Worm (Caenorhabditis elegans) whole organism, L2 larva: ENCODE measurements around the gene gei-1.

Experiments used
- F13H6.1 ChIP-seq: sonication (generic microtip); optimal IDR thresholded peaks from 2 replicates; lab custom pipeline; 2016; ENCODE audit warnings: missing genetic modification characterization, missing compliant biosample characterization
- R02D3.7 ChIP-seq: fragments of 150-350 bp; optimal IDR thresholded peaks from 2 replicates; lab custom pipeline; 2014; ENCODE audit warnings: missing biosample characterization, missing genetic modification characterization
- ZK546.5 ChIP-seq: sonication (generic microtip); optimal IDR thresholded peaks from 2 replicates; lab custom pipeline; 2017; ENCODE audit warnings: missing biosample characterization, missing genetic modification characterization
- aly-2 ChIP-seq: fragments of 150-350 bp; optimal IDR thresholded peaks from 2 replicates; lab custom pipeline; 2014; ENCODE audit warnings: missing biosample characterization, missing genetic modification characterization
- ama-1 ChIP-seq: fragments of 150-350 bp; optimal IDR thresholded peaks from 2 replicates; lab custom pipeline; 2018; ENCODE audit warnings: inconsistent platforms
- blmp-1 ChIP-seq: sonication (generic microtip); optimal IDR thresholded peaks from 2 replicates; lab custom pipeline; 2017; ENCODE audit warnings: missing genetic modification characterization, mild to moderate bottlenecking, missing compliant biosample characterization, antibody characterized with exemption, moderate library complexity; ENCODE audit not compliant: insufficient read depth
- ceh-16 ChIP-seq: fragments of 150-350 bp; optimal IDR thresholded peaks from 2 replicates; lab custom pipeline; 2014; ENCODE audit warnings: missing biosample characterization, missing genetic modification characterization
- crh-2 ChIP-seq: sonication (generic microtip); optimal IDR thresholded peaks from 2 replicates; lab custom pipeline; 2017; ENCODE audit warnings: missing biosample characterization, missing genetic modification characterization
- dmd-4 ChIP-seq: sonication (generic microtip); optimal IDR thresholded peaks from 2 replicates; lab custom pipeline; 2017; ENCODE audit warnings: missing biosample characterization, missing genetic modification characterization
- elt-1 ChIP-seq: fragments of 150-350 bp; optimal IDR thresholded peaks from 2 replicates; lab custom pipeline; 2014; ENCODE audit warnings: missing biosample characterization, missing genetic modification characterization
- fos-1 ChIP-seq: fragments of 150-350 bp; optimal IDR thresholded peaks from 2 replicates; lab custom pipeline; 2014; ENCODE audit warnings: missing biosample characterization, missing genetic modification characterization
- lin-11 ChIP-seq: fragments of 150-350 bp; sonication (generic microtip); optimal IDR thresholded peaks from 2 replicates; lab custom pipeline; 2014; ENCODE audit warnings: missing biosample characterization, missing genetic modification characterization, inconsistent platforms, mixed read lengths
- lin-13 ChIP-seq: fragments of 150-350 bp; optimal IDR thresholded peaks from 2 replicates; lab custom pipeline; 2014; ENCODE audit warnings: missing biosample characterization, missing genetic modification reagents, missing genetic modification characterization
- lin-39 ChIP-seq: fragments of 150-350 bp; optimal IDR thresholded peaks from 2 replicates; lab custom pipeline; 2014; ENCODE audit warnings: missing biosample characterization, missing genetic modification reagents, missing genetic modification characterization
- lsy-2 ChIP-seq, 2 experiments: fragments of 150-350 bp in 1 of 2; sonication (generic microtip) in 1 of 2; optimal IDR thresholded peaks; 2 replicates each; lab custom pipeline; 2014 to 2017; ENCODE audit warnings: missing biosample characterization in 2 of 2, missing genetic modification characterization in 2 of 2
- mdl-1 ChIP-seq, 2 experiments: fragments of 150-350 bp in 1 of 2; sonication (generic microtip) in 1 of 2; optimal IDR thresholded peaks; 2 replicates each; lab custom pipeline; 2017; ENCODE audit warnings: missing biosample characterization in 2 of 2, missing genetic modification characterization in 2 of 2
- nhr-10 ChIP-seq: sonication (generic microtip); optimal IDR thresholded peaks from 2 replicates; lab custom pipeline; 2017; ENCODE audit warnings: missing biosample characterization, missing genetic modification characterization
- nhr-11 ChIP-seq: fragments of 150-350 bp; optimal IDR thresholded peaks from 2 replicates; lab custom pipeline; 2014; ENCODE audit warnings: missing biosample characterization, missing genetic modification characterization
- nhr-12 ChIP-seq: fragments of 150-350 bp; optimal IDR thresholded peaks from 2 replicates; lab custom pipeline; 2014; ENCODE audit warnings: missing biosample characterization, missing genetic modification characterization
- nhr-21 ChIP-seq: fragments of 150-350 bp; optimal IDR thresholded peaks from 2 replicates; lab custom pipeline; 2014; ENCODE audit warnings: missing biosample characterization, missing genetic modification characterization
- nhr-23 ChIP-seq: fragments of 150-350 bp; optimal IDR thresholded peaks from 2 replicates; lab custom pipeline; 2014; ENCODE audit warnings: missing biosample characterization, missing genetic modification reagents, missing genetic modification characterization
- nhr-237 ChIP-seq: fragments of 150-350 bp; optimal IDR thresholded peaks from 2 replicates; lab custom pipeline; 2014; ENCODE audit warnings: missing biosample characterization, missing genetic modification characterization
- nhr-6 ChIP-seq: fragments of 150-350 bp; optimal IDR thresholded peaks from 2 replicates; lab custom pipeline; 2014; ENCODE audit warnings: missing biosample characterization, missing genetic modification characterization
- peb-1 ChIP-seq: fragments of 150-350 bp; optimal IDR thresholded peaks from 2 replicates; lab custom pipeline; 2014; ENCODE audit warnings: missing biosample characterization, missing genetic modification characterization
- sem-4 ChIP-seq: fragments of 150-350 bp; optimal IDR thresholded peaks from 2 replicates; lab custom pipeline; 2014; ENCODE audit warnings: missing biosample characterization, missing genetic modification reagents, missing genetic modification characterization
- skn-1 ChIP-seq: sonication (generic microtip); optimal IDR thresholded peaks from 2 replicates; lab custom pipeline; 2017; ENCODE audit warnings: missing biosample characterization, missing genetic modification characterization
- sma-3 ChIP-seq: sonication (generic microtip); optimal IDR thresholded peaks from 2 replicates; lab custom pipeline; 2016; ENCODE audit warnings: missing genetic modification reagents, missing genetic modification characterization, missing compliant biosample characterization
- snpc-4 ChIP-seq: fragments of 150-350 bp; optimal IDR thresholded peaks from 2 replicates; lab custom pipeline; 2014; ENCODE audit warnings: missing biosample characterization, missing genetic modification characterization
- unc-39 ChIP-seq: fragments of 150-350 bp; optimal IDR thresholded peaks from 2 replicates; lab custom pipeline; 2014; ENCODE audit warnings: missing biosample characterization, missing genetic modification characterization
- unc-55 ChIP-seq: fragments of 150-350 bp; sonication (generic microtip); optimal IDR thresholded peaks from 3 replicates; lab custom pipeline; 2014; ENCODE audit warnings: missing biosample characterization, missing genetic modification reagents, missing genetic modification characterization
- unc-62 ChIP-seq: fragments of 150-350 bp; optimal IDR thresholded peaks from 2 replicates; lab custom pipeline; 2014; ENCODE audit warnings: missing biosample characterization, missing genetic modification reagents, missing genetic modification characterization
- ztf-1 ChIP-seq: fragments of 200-800 bp; sonication (Bioruptor generic); conservative IDR thresholded peaks from 2 replicates; pipeline ENCODE4 v1.3.6; 2022; ENCODE audit warnings: missing genetic modification characterization, missing compliant biosample characterization
- ztf-11 ChIP-seq: sonication (generic microtip); optimal IDR thresholded peaks from 2 replicates; lab custom pipeline; 2017; ENCODE audit warnings: missing biosample characterization, missing genetic modification characterization
- ztf-4 ChIP-seq: fragments of 150-350 bp; optimal IDR thresholded peaks from 2 replicates; lab custom pipeline; 2014; ENCODE audit warnings: missing biosample characterization, missing genetic modification characterization

The gei-1 gene

DNA sequence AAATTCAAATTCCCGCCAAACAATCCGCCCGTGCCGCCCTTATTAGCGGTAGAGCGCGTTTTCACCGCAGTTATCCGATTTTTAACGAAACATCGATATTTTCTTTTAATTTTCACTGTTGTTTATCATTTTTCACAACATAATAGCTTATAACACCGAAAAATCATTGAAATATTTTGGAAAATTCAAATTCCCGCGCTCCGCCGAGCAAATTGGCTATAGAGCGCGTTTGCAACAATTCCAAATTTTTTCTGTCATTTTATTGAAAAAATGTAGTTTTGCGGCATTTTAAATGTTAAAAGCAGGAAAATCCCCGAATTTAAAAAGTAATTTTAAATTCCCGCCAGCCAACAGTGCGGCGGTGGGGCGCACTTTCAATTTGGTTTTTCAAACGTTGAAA is 35.0 kb upstream of the gei-1 start:
- TF ChIP-seq unc-39 (tag; lab: Kevin White, UChicago), result no peak
- no peak for TF ChIP-seq mdl-1 (tag; optimal IDR thresholded peaks at IDR 0.05; lab: Kevin White, UChicago)
- TF ChIP-seq lin-13, result no peak
- TF ChIP-seq ztf-1 (GFP tag; lab: Robert Waterston, UW), result no peak
- no peak for TF ChIP-seq sem-4 (tag; lab: Kevin White, UChicago)
- no peak for TF ChIP-seq unc-55 (GFP tag; lab: Kevin White, UChicago)
- no peak for TF ChIP-seq nhr-6 (tag; lab: Kevin White, UChicago)
- TF ChIP-seq F13H6.1 (tag; lab: Kevin White, UChicago), result no peak
- no peak for TF ChIP-seq lin-39 (tag; lab: Kevin White, UChicago)
- no peak for TF ChIP-seq nhr-10 (tag; lab: Kevin White, UChicago)
- TF ChIP-seq aly-2, result no peak
- TF ChIP-seq crh-2 (tag; lab: Kevin White, UChicago), result no peak
- TF ChIP-seq skn-1 (tag; lab: Kevin White, UChicago), result no peak
- no peak for TF ChIP-seq sma-3 (GFP tag; lab: Kevin White, UChicago)
- no peak for TF ChIP-seq ama-1
- TF ChIP-seq ztf-11, result no peak
- TF ChIP-seq ZK546.5 (tag; lab: Kevin White, UChicago), result no peak
- TF ChIP-seq nhr-12 (tag; lab: Kevin White, UChicago), result no peak

DNA sequence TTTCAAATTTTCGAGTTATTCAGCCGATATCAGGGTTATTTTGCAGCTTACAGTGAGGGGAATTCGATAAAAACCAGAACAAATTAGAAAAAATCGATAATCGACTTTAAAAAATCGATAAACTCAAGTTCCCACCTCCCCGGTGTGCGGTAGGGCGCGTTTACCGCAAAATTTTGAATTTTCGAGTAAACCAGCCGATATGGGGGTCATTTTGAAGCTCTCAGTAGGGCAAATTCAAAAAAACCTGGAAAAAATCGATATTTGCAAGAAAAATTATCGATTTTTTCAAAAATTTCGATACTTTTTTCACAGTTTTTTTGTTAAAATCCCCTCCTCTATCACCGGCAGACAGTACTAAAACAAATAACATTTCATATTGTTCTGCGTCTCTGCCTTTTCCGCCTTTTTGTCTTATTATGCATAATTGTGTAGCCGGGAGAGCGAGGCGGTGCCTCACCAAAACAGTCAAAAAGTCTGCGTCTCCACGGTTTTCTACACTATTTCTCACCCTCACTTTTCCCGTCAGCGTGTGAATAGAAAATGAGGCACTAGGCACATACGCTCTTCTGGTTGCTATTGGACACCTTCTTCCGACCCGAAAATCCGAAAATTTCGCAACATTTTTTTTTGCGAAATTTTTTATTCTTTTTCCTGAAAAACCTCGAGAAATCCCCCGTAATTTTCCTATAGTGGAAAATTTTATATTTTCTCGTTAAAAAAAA is 33.6 kb upstream of the gei-1 start, which contains the start of gene ral-1:
Gene ral-1 (plus strand): TSS at position 435 of the 722 bp plus-strand sequence.
- TF ChIP-seq nhr-237 (tag; lab: Kevin White, UChicago) (no peak), snpc-4 (no peak), nhr-12 (tag; lab: Kevin White, UChicago) (no peak), unc-62 (no peak), ztf-11 (no peak), fos-1 (tag; lab: Kevin White, UChicago) (peak; percentile 13)

DNA sequence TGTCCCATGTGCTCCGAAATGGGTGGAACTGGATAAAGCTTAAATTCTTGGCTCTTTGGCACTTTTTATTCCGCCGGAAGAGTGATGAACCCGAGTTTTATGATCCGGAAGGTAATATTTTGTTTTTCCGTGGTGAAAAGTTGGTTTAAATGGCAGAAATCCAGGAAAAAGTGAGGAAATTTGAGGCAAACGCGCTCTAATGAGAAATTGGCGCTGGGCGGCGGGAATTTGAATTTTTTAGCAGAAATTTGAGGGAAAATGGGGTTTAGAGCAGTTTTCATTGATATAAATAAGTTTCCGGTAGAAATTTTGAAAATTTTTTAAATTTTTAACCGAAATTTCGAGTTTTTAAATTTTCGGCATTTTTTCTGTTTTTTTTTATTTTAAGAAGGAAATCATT is 33.1 kb upstream of the gei-1 start:
- TF ChIP-seq ZK546.5 (tag; lab: Kevin White, UChicago) (no peak), lin-11 (tag; lab: Kevin White, UChicago) (no peak), R02D3.7 (no peak), mdl-1 (tag; optimal IDR thresholded peaks at IDR 0.05; lab: Kevin White, UChicago) (no peak), nhr-237 (tag; lab: Kevin White, UChicago) (no peak), F13H6.1 (tag; lab: Kevin White, UChicago) (no peak), nhr-11 (tag; lab: Kevin White, UChicago) (no peak), elt-1 (tag; lab: Kevin White, UChicago) (no peak), ztf-4 (tag; lab: Kevin White, UChicago) (no peak), nhr-21 (tag; lab: Kevin White, UChicago) (no peak), peb-1 (tag; lab: Kevin White, UChicago) (no peak), sma-3 (GFP tag; lab: Kevin White, UChicago) (no peak), blmp-1 (tag; lab: Kevin White, UChicago) (no peak), ceh-16 (tag; lab: Kevin White, UChicago) (no peak)

DNA sequence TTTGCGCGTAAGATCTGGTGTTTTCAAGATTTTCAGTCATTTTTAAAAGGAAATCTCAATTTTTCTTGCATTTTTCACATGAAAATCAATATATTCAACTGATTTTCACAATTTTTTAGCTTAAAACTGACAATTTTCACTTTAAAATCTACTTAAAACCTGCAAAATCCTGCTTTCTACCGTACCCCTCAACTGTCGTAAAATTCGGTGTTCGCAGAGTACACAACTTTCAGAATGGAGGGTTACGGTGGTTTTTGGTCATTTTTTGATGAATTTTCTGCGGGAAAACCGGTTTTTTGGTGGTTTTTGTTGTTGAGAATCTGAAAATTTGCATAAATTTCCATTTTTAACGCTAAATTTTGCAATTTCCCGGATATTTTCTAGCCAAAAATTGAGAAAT is 32.6 kb upstream of the gei-1 start:
- peak in 1 of 2 experiments; percentile 86 for TF ChIP-seq lsy-2 (tag; optimal IDR thresholded peaks at IDR 0.05; lab: Kevin White, UChicago)
- no peak for TF ChIP-seq nhr-23 (tag; lab: Kevin White, UChicago)

DNA sequence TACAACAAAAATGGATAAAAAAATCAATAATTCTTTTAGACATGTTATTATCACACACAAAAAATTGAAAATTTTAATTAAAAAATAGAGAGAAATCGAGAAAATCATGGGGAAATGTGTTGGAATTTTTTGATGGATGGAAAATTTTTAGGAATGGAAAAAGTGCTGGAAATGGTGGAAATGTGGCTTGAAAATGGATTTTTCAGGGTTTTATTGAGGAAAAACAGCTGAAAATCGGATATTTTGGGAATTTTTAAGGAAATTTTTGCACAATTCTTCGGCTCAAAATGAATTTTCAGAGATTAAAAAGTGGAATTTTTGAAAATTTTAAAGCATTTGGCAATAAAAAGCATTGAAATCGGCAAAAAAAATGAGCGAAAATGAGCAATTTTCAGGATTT is 26.8 kb upstream of the gei-1 start:
- no peak for TF ChIP-seq nhr-11 (tag; lab: Kevin White, UChicago)
- TF ChIP-seq crh-2 (tag; lab: Kevin White, UChicago), result no peak
- no peak for TF ChIP-seq nhr-12 (tag; lab: Kevin White, UChicago)
- TF ChIP-seq dmd-4 (tag; lab: Kevin White, UChicago), result no peak
- no peak for TF ChIP-seq ztf-4 (tag; lab: Kevin White, UChicago)
- no peak for TF ChIP-seq mdl-1 (tag; optimal IDR thresholded peaks at IDR 0.05; lab: Kevin White, UChicago)
- no peak for TF ChIP-seq elt-1 (tag; lab: Kevin White, UChicago)
